Fruit fly (Drosophila melanogaster) whole organism, embryonic: ENCODE data around the gene CG31288.

Experiments used
- Atf-2 ChIP-seq: fragments of 200-800 bp; sonication (Bioruptor generic); optimal IDR thresholded peaks from 2 replicates; lab custom pipeline; 2016; ENCODE audit warnings: missing biosample characterization, missing genetic modification characterization
- Atf6 ChIP-seq: fragments of 200-800 bp; sonication (Bioruptor generic); IDR thresholded peaks from 2 replicates; pipeline ENCODE4 v1.3.6; 2022; ENCODE audit warnings: missing biosample characterization, missing genetic modification characterization
- Bteb2 ChIP-seq: fragments of 200-800 bp; sonication (Bioruptor generic); optimal IDR thresholded peaks from 2 replicates; lab custom pipeline; 2016; ENCODE audit warnings: missing biosample characterization, missing genetic modification characterization
- CG11085 ChIP-seq: fragments of 200-800 bp; sonication (Bioruptor generic); IDR thresholded peaks from 2 replicates; pipeline ENCODE4 v1.3.6; 2022; ENCODE audit warnings: missing biosample characterization, missing genetic modification characterization
- CG11456 ChIP-seq: fragments of 200-800 bp; sonication (Bioruptor generic); IDR thresholded peaks from 3 replicates; pipeline ENCODE4 v1.3.6; 2022; ENCODE audit warnings: missing biosample characterization, missing genetic modification characterization
- CG17385 ChIP-seq: fragments of 200-800 bp; sonication (Bioruptor generic); optimal IDR thresholded peaks from 3 replicates; lab custom pipeline; 2018; ENCODE audit warnings: missing biosample characterization, mild to moderate bottlenecking, missing genetic modification characterization
- CG1792 ChIP-seq: fragments of 200-800 bp; sonication (Bioruptor generic); optimal IDR thresholded peaks from 2 replicates; lab custom pipeline; 2016; ENCODE audit warnings: missing biosample characterization, missing genetic modification characterization
- CG18262 ChIP-seq: fragments of 200-800 bp; optimal IDR thresholded peaks from 3 replicates; lab custom pipeline; 2019; ENCODE audit warnings: missing biosample characterization, mild to moderate bottlenecking, missing genetic modification characterization, moderate library complexity
- CG18599 ChIP-seq: fragments of 200-800 bp; sonication (Bioruptor generic); optimal IDR thresholded peaks from 3 replicates; lab custom pipeline; 2017; ENCODE audit warnings: missing biosample characterization, missing genetic modification characterization, mild to moderate bottlenecking, moderate library complexity, missing genetic modification reagents
- CG2116 ChIP-seq: fragments of 200-800 bp; sonication (Bioruptor generic); optimal IDR thresholded peaks from 3 replicates; lab custom pipeline; 2018; ENCODE audit warnings: missing biosample characterization, mild to moderate bottlenecking, missing genetic modification characterization
- CG2889 ChIP-seq: fragments of 200-800 bp; sonication (Bioruptor generic); IDR thresholded peaks from 3 replicates; pipeline ENCODE4 v1.3.6; 2022; ENCODE audit warnings: missing biosample characterization, missing genetic modification characterization
- CG30431 ChIP-seq: fragments of 200-800 bp; sonication (Bioruptor generic); optimal IDR thresholded peaks from 2 replicates; lab custom pipeline; 2017; ENCODE audit warnings: missing biosample characterization, missing genetic modification characterization
- CG31441 ChIP-seq: fragments of 200-800 bp; sonication (Bioruptor generic); IDR thresholded peaks from 2 replicates; pipeline ENCODE4 v1.3.6; 2022; ENCODE audit warnings: missing biosample characterization, missing genetic modification characterization
- CG3281 ChIP-seq: fragments of 200-800 bp; sonication (Bioruptor generic); optimal IDR thresholded peaks from 3 replicates; lab custom pipeline; 2017; ENCODE audit warnings: missing biosample characterization, mild to moderate bottlenecking, missing genetic modification characterization
- CG3407 ChIP-seq: fragments of 200-800 bp; sonication (Bioruptor generic); optimal IDR thresholded peaks from 2 replicates; lab custom pipeline; 2018; ENCODE audit warnings: missing biosample characterization, mild to moderate bottlenecking, missing genetic modification characterization
- CG6765 ChIP-seq: fragments of 200-800 bp; sonication (Bioruptor generic); optimal IDR thresholded peaks from 3 replicates; lab custom pipeline; 2017; ENCODE audit warnings: missing biosample characterization, mild to moderate bottlenecking, missing genetic modification characterization
- CG6813 ChIP-seq: fragments of 200-800 bp; sonication (Bioruptor generic); optimal IDR thresholded peaks from 2 replicates; lab custom pipeline; 2017; ENCODE audit warnings: missing biosample characterization, missing genetic modification characterization, mild to moderate bottlenecking, moderate library complexity, missing genetic modification reagents
- CG8281 ChIP-seq: fragments of 200-800 bp; sonication (Bioruptor generic); optimal IDR thresholded peaks from 2 replicates; lab custom pipeline; 2018; ENCODE audit warnings: missing biosample characterization, mild to moderate bottlenecking, missing genetic modification characterization, moderate library complexity
- D19B ChIP-seq: fragments of 200-800 bp; sonication (Bioruptor generic); optimal IDR thresholded peaks from 2 replicates; lab custom pipeline; 2017; ENCODE audit warnings: missing biosample characterization, mild to moderate bottlenecking, missing genetic modification characterization
- Deaf1 ChIP-seq: fragments of 200-800 bp; optimal IDR thresholded peaks from 3 replicates; lab custom pipeline; 2019; ENCODE audit warnings: missing biosample characterization, mild to moderate bottlenecking, missing genetic modification characterization, moderate library complexity
- Dll ChIP-seq: fragments of 200-800 bp; sonication (Bioruptor generic); IDR thresholded peaks from 4 replicates; pipeline ENCODE4 v1.3.6; 2022; ENCODE audit warnings: missing biosample characterization, missing genetic modification characterization; ENCODE audit not compliant: partially characterized antibody
- Dp ChIP-seq: fragments of 200-800 bp; sonication (Bioruptor generic); optimal IDR thresholded peaks from 2 replicates; lab custom pipeline; 2018; ENCODE audit warnings: missing biosample characterization, mild to moderate bottlenecking, missing genetic modification characterization, moderate library complexity
- E2f2 ChIP-seq: fragments of 200-800 bp; sonication (Bioruptor generic); IDR thresholded peaks from 2 replicates; pipeline ENCODE4 v1.3.6; 2022; ENCODE audit warnings: missing biosample characterization, missing genetic modification characterization
- Fer2 ChIP-seq: fragments of 200-800 bp; sonication (Bioruptor generic); optimal IDR thresholded peaks from 2 replicates; lab custom pipeline; 2018; ENCODE audit warnings: missing biosample characterization, mild to moderate bottlenecking, missing genetic modification characterization, moderate library complexity
- GATAe ChIP-seq: fragments of 200-800 bp; sonication (Bioruptor generic); conservative IDR thresholded peaks from 2 replicates; pipeline ENCODE4 v1.3.6; 2022; ENCODE audit warnings: missing biosample characterization, missing genetic modification characterization
- Gsc ChIP-seq: fragments of 200-800 bp; sonication (Bioruptor generic); IDR thresholded peaks from 2 replicates; pipeline ENCODE4 v1.3.6; 2022; ENCODE audit warnings: missing biosample characterization, missing genetic modification characterization
- Six4 ChIP-seq: fragments of 200-800 bp; sonication (Bioruptor generic); optimal IDR thresholded peaks from 2 replicates; lab custom pipeline; 2016; ENCODE audit warnings: missing biosample characterization, missing genetic modification characterization
- Spps ChIP-seq: fragments of 200-800 bp; sonication (Bioruptor generic); optimal IDR thresholded peaks from 2 replicates; lab custom pipeline; 2018; ENCODE audit warnings: missing biosample characterization, mild to moderate bottlenecking, missing genetic modification characterization
- Sry-δ ChIP-seq: fragments of 200-800 bp; sonication (Bioruptor generic); optimal IDR thresholded peaks from 2 replicates; lab custom pipeline; 2016; ENCODE audit warnings: missing biosample characterization, missing genetic modification characterization
- Taf1 ChIP-seq: fragments of 200-800 bp; sonication (Bioruptor generic); IDR thresholded peaks from 2 replicates; pipeline ENCODE4 v1.3.6; 2022; ENCODE audit warnings: missing biosample characterization, missing genetic modification characterization
- cad ChIP-seq: fragments of >200 bp; optimal IDR thresholded peaks from 2 replicates; lab custom pipeline; 2017; ENCODE audit warnings: missing biosample characterization, missing genetic modification characterization
- cas ChIP-seq: fragments of 200-800 bp; sonication (Bioruptor generic); IDR thresholded peaks from 2 replicates; pipeline ENCODE4 v1.3.6; 2022; ENCODE audit warnings: missing biosample characterization, missing genetic modification characterization
- chif ChIP-seq, 2 experiments: fragments of 200-800 bp; sonication (Bioruptor generic); optimal IDR thresholded peaks; 3 replicates each; lab custom pipeline; 2016; ENCODE audit warnings: missing biosample characterization in 2 of 2, missing genetic modification characterization in 2 of 2
- ci ChIP-seq: fragments of 200-800 bp; sonication (Bioruptor generic); IDR thresholded peaks from 3 replicates; pipeline ENCODE4 v1.3.6; 2022; ENCODE audit warnings: missing biosample characterization, missing genetic modification characterization
- esg ChIP-seq: fragments of 200-800 bp; sonication (Bioruptor generic); conservative IDR thresholded peaks from 2 replicates; pipeline ENCODE4 v1.3.6; 2022; ENCODE audit warnings: missing biosample characterization, missing genetic modification characterization
- ewg ChIP-seq: fragments of 200-800 bp; sonication (Bioruptor generic); optimal IDR thresholded peaks from 3 replicates; lab custom pipeline; 2017; ENCODE audit warnings: mild to moderate bottlenecking, missing biosample characterization, missing genetic modification reagents, missing genetic modification characterization
- fd102C ChIP-seq: fragments of 200-800 bp; sonication (Bioruptor generic); optimal IDR thresholded peaks from 2 replicates; lab custom pipeline; 2018; ENCODE audit warnings: missing biosample characterization, mild to moderate bottlenecking, missing genetic modification characterization, moderate library complexity
- gce ChIP-seq: fragments of 200-800 bp; sonication (Bioruptor generic); IDR thresholded peaks from 3 replicates; pipeline ENCODE4 v1.3.6; 2022; ENCODE audit warnings: missing biosample characterization, missing genetic modification characterization
- ham ChIP-seq: fragments of 200-800 bp; sonication (Bioruptor generic); IDR thresholded peaks from 2 replicates; pipeline ENCODE4 v1.3.6; 2022; ENCODE audit warnings: missing biosample characterization, missing genetic modification characterization
- hbn ChIP-seq: fragments of 200-800 bp; sonication (Bioruptor generic); IDR thresholded peaks from 2 replicates; pipeline ENCODE4 v1.3.6; 2022; ENCODE audit warnings: missing biosample characterization, missing genetic modification characterization; ENCODE audit not compliant: partially characterized antibody
- lola ChIP-seq, 3 experiments: fragments of >200 bp in 2 of 3; fragments of 200-800 bp in 1 of 3; sonication (Bioruptor generic) in 1 of 3; optimal IDR thresholded peaks; 2 replicates each; lab custom pipeline; 2017 to 2019; ENCODE audit warnings: missing biosample characterization in 3 of 3, missing genetic modification characterization in 3 of 3, mild to moderate bottlenecking in 1 of 3, moderate library complexity in 1 of 3
- nmo ChIP-seq: fragments of 200-800 bp; sonication (Bioruptor generic); optimal IDR thresholded peaks from 2 replicates; lab custom pipeline; 2018; ENCODE audit warnings: missing biosample characterization, mild to moderate bottlenecking, missing genetic modification characterization, moderate library complexity
- oc ChIP-seq: fragments of 200-800 bp; sonication (Bioruptor generic); optimal IDR thresholded peaks from 2 replicates; lab custom pipeline; 2018; ENCODE audit warnings: missing biosample characterization, mild to moderate bottlenecking, missing genetic modification characterization, moderate library complexity
- otp ChIP-seq: fragments of 200-800 bp; sonication (Bioruptor generic); IDR thresholded peaks from 3 replicates; pipeline ENCODE4, ENCODE4 v1.3.6; 2022; ENCODE audit warnings: missing biosample characterization, missing genetic modification characterization
- peb ChIP-seq: fragments of 200-800 bp; sonication (Bioruptor generic); IDR thresholded peaks from 2 replicates; pipeline ENCODE4 v1.3.6; 2022; ENCODE audit warnings: missing biosample characterization, missing genetic modification characterization
- psq ChIP-seq: fragments of 200-800 bp; sonication (Bioruptor generic); optimal IDR thresholded peaks from 2 replicates; lab custom pipeline; 2017; ENCODE audit warnings: missing biosample characterization, missing genetic modification characterization
- slou ChIP-seq: fragments of 200-800 bp; sonication (Bioruptor generic); optimal IDR thresholded peaks from 3 replicates; lab custom pipeline; 2016; ENCODE audit warnings: missing biosample characterization, missing genetic modification characterization
- sna ChIP-seq: fragments of 200-800 bp; sonication (Bioruptor generic); IDR thresholded peaks from 2 replicates; pipeline ENCODE4 v1.3.6; 2022; ENCODE audit warnings: missing biosample characterization, missing genetic modification characterization; ENCODE audit not compliant: partially characterized antibody
- tgo ChIP-seq: fragments of 200-800 bp; sonication (Bioruptor generic); IDR thresholded peaks from 3 replicates; pipeline ENCODE4 v1.3.6; 2022; ENCODE audit warnings: missing biosample characterization, missing genetic modification characterization
- zfh2 ChIP-seq: fragments of 200-800 bp; sonication (Bioruptor generic); optimal IDR thresholded peaks from 2 replicates; lab custom pipeline; 2016; ENCODE audit warnings: missing biosample characterization, missing genetic modification characterization

The CG31288 gene

DNA sequence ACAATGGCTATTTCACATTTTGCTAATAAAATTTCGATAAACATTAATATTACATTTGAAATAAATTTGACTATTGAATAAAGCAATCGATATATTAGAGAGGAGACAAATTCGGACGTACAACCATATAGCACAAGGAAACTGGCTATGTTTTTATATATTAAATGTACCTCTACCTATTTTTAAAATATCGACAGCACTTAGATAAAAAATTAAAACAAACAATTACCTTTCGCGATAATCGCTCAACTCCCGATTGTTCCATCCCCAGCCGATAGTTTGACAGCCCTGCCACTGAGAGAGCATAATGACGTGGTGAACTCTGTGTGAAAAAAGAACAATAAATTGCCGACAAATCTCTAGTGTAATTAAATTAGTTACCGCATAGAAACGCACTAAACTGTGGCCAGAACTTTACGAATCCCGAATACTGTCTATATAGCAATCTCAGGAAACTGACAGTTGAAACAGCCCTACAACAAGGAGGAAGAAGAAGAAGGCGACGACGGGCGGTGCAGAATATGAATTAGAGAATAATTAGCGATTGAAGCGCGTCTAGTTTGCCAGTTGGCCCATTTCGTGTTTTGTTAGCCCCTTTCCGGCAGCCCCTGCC lies 40.6 kb downstream of the CG31288 start, which contains the start of gene CG11857 (continued):
- TF ChIP-seq ham (GFP tag; lab: Robert Waterston, UW) (peak; percentile 96), CG3407 (GFP tag; lab: Kevin White, UChicago) (peak; percentile 94), CG17385 (peak; percentile 94), Dll (GFP tag; lab: Robert Waterston, UW) (peak; percentile 100), slou (GFP tag; lab: Kevin White, UChicago) (peak; percentile 98), CG8281 (peak; percentile 90), CG6765 (peak; percentile 87), CG2889 (GFP tag; lab: Robert Waterston, UW) (peak; percentile 99), zfh2 (GFP tag; lab: Kevin White, UChicago) (peak; percentile 99), psq (GFP tag; lab: Kevin White, UChicago) (peak; percentile 93), hbn (GFP tag; lab: Robert Waterston, UW) (peak; percentile 100), CG11085 (GFP tag; lab: Robert Waterston, UW) (peak; percentile 99), CG30431 (peak; percentile 97), Dp (peak; percentile 65), Atf-2 (GFP tag; lab: Kevin White, UChicago) (peak; percentile 97), Gsc (GFP tag; lab: Robert Waterston, UW) (peak; percentile 96), GATAe (peak; percentile 97), CG1792 (GFP tag; lab: Kevin White, UChicago) (peak; percentile 95), CG11456 (peak; percentile 99), Deaf1 (tag; lab: Kevin White, UChicago) (peak; percentile 79), ewg (peak; percentile 92), nmo (GFP tag; lab: Kevin White, UChicago) (peak; percentile 99), CG6813 (peak; percentile 87), Taf1 (GFP tag; lab: Robert Waterston, UW) (peak; percentile 97), Sry-δ (GFP tag; lab: Kevin White, UChicago) (peak; percentile 99), ci (GFP tag; lab: Robert Waterston, UW) (peak; percentile 99), Six4 (GFP tag; lab: Kevin White, UChicago) (peak; percentile 97), Fer2 (peak; percentile 97), CG3281 (GFP tag; lab: Kevin White, UChicago) (peak; percentile 96), chif (GFP tag; optimal IDR thresholded peaks at IDR 0.05; lab: Kevin White, UChicago) (peak; percentile 97 to 98), tgo (GFP tag; lab: Robert Waterston, UW) (peak; percentile 99), sna (GFP tag; lab: Robert Waterston, UW) (peak; percentile 100), Spps (peak; percentile 94), peb (GFP tag; lab: Robert Waterston, UW) (peak; percentile 98), CG31441 (GFP tag; lab: Robert Waterston, UW) (peak; percentile 96), D19B (peak; percentile 90), lola (GFP tag; optimal IDR thresholded peaks at IDR 0.05; lab: Kevin White, UChicago) (peak in 1 of 3 experiments; percentile 97), fd102C (GFP tag; lab: Kevin White, UChicago) (peak; percentile 79), E2f2 (GFP tag; lab: Robert Waterston, UW) (peak; percentile 90), Bteb2 (GFP tag; lab: Kevin White, UChicago) (peak; percentile 98), otp (GFP tag; lab: Robert Waterston, UW) (peak; percentile 97), CG18599 (peak; percentile 97), oc (tag; lab: Kevin White, UChicago) (peak; percentile 94), gce (peak; percentile 96), cas (GFP tag; lab: Robert Waterston, UW) (peak; percentile 98), CG18262 (tag; lab: Kevin White, UChicago) (peak; percentile 96), Atf6 (GFP tag; lab: Robert Waterston, UW) (peak; percentile 98), CG2116 (GFP tag; lab: Kevin White, UChicago) (peak; percentile 94), esg (GFP tag; lab: Robert Waterston, UW) (peak; percentile 99), cad (GFP tag; lab: Kevin White, UChicago) (no peak)
